Fruit fly (Drosophila melanogaster): ENCODE measurements around the gene Der-1.

Der-1 gene

DNA sequence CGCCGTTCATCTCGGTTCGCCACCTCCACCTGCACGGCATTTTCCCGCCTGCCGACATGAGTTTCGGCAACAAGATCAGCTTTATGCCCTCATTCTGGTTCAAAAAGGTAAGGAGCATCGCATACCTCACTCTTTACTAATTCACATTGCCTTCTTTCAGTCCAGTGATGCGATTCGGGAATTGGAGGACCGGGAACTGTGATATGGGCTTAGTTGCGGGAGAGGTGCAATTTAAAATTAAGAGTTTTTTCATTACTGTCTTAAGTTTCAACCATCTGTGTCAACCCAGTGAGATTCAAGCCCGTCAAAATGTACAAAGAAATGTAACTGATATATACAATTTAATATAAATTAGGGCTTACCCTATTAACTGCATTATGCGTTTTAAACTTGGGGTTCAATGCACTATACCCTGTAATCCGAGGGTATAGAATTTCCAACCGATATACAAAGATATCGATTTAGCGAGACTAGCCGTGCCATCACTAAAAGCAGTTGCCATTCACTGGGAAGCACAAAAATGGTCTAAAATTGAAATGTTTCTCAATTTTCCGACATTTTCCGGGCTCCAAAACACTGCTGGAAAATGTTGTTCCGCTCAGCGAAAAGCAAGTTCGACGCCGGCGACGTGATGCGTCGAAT is 8.1 kb downstream of the Der-1 start, which contains the start of gene CG7289 (continued):
- no peak for TF ChIP-seq Sox100B (GFP tag; optimal IDR thresholded peaks at IDR 0.05)
- TF ChIP-seq CG1233 (GFP tag; optimal IDR thresholded peaks at IDR 0.05) = no peak
- no peak for TF ChIP-seq CG14667 (GFP tag; IDR thresholded peaks at IDR 0.05)
- no peak for TF ChIP-seq CG1602 (GFP tag; optimal IDR thresholded peaks at IDR 0.05)
- no peak for TF ChIP-seq CG31441 (GFP tag; IDR thresholded peaks at IDR 0.05)
- no peak for TF ChIP-seq Ptx1 (GFP tag; IDR thresholded peaks at IDR 0.05)
- TF ChIP-seq CG13894 (tag; optimal IDR thresholded peaks at IDR 0.05) = no peak
- TF ChIP-seq CG4854 (GFP tag; optimal IDR thresholded peaks at IDR 0.05) = no peak
- TF ChIP-seq CTCF (GFP tag; optimal IDR thresholded peaks at IDR 0.05) = no peak
- TF ChIP-seq zen (tag; optimal IDR thresholded peaks at IDR 0.05) = no peak
- peak; percentile 85 for TF ChIP-seq Sry-δ (GFP tag; optimal IDR thresholded peaks at IDR 0.05)
- no peak for TF ChIP-seq CG17385 (GFP tag; optimal IDR thresholded peaks at IDR 0.05)
- TF ChIP-seq CG14014 (GFP tag; IDR thresholded peaks at IDR 0.05) = no peak
- no peak for TF ChIP-seq cwo (GFP tag; optimal IDR thresholded peaks at IDR 0.05)
- no peak for TF ChIP-seq fd102C (GFP tag; optimal IDR thresholded peaks at IDR 0.05)
- peak; percentile 13 for TF ChIP-seq B-H2 (GFP tag; optimal IDR thresholded peaks at IDR 0.05)
- TF ChIP-seq Hr39 (optimal IDR thresholded peaks at IDR 0.05) = no peak
- no peak for TF ChIP-seq croc (GFP tag; conservative IDR thresholded peaks at IDR 0.05)
- no peak for TF ChIP-seq grn (GFP tag; optimal IDR thresholded peaks at IDR 0.05)
- TF ChIP-seq kni (GFP tag; optimal IDR thresholded peaks at IDR 0.05) = no peak
- TF ChIP-seq lilli (GFP tag; optimal IDR thresholded peaks at IDR 0.05) = peak; percentile 38
- no peak for TF ChIP-seq Sry-β (GFP tag; optimal IDR thresholded peaks at IDR 0.05)
- no peak for TF ChIP-seq CG3838 (GFP tag; optimal IDR thresholded peaks at IDR 0.05)
- no peak for TF ChIP-seq CkIIα-i1 (GFP tag; IDR thresholded peaks at IDR 0.05)
- TF ChIP-seq bbx (GFP tag; IDR thresholded peaks at IDR 0.05; ENCODE audit: partially characterized antibody) = peak; percentile 49
- TF ChIP-seq cato (GFP tag; optimal IDR thresholded peaks at IDR 0.05; ENCODE audit: borderline replicate concordance) = no peak
- no peak for TF ChIP-seq Oaz (GFP tag; IDR thresholded peaks at IDR 0.05)
- TF ChIP-seq trh (GFP tag; optimal IDR thresholded peaks at IDR 0.05) = no peak
- TF ChIP-seq CG12769 (tag; optimal IDR thresholded peaks at IDR 0.05) = no peak
- no peak for TF ChIP-seq CG17361 (GFP tag; IDR thresholded peaks at IDR 0.05)
- TF ChIP-seq CG14050 (GFP tag; IDR thresholded peaks at IDR 0.05) = no peak
- TF ChIP-seq CG6765 (GFP tag; optimal IDR thresholded peaks at IDR 0.05) = no peak
- no peak for TF ChIP-seq Chrac-16 (GFP tag; optimal IDR thresholded peaks at IDR 0.05)
- no peak for TF ChIP-seq ase (GFP tag; IDR thresholded peaks at IDR 0.05)
- TF ChIP-seq Xbp1 (GFP tag; optimal IDR thresholded peaks at IDR 0.05) = peak; percentile 25
- TF ChIP-seq Fer1 (GFP tag; optimal IDR thresholded peaks at IDR 0.05) = no peak
- no peak for TF ChIP-seq ash1 (GFP tag; optimal IDR thresholded peaks at IDR 0.05)
- peak; percentile 6 for TF ChIP-seq CG12659 (GFP tag; optimal IDR thresholded peaks at IDR 0.05)
- TF ChIP-seq peb (GFP tag; IDR thresholded peaks at IDR 0.05) = no peak
- no peak for TF ChIP-seq nom (GFP tag; optimal IDR thresholded peaks at IDR 0.05)
- no peak for TF ChIP-seq ftz-f1 (GFP tag; optimal IDR thresholded peaks at IDR 0.05)
- TF ChIP-seq CG12104 (GFP tag; optimal IDR thresholded peaks at IDR 0.05) = no peak
- TF ChIP-seq corto (GFP tag; optimal IDR thresholded peaks at IDR 0.05) = no peak
- no peak for TF ChIP-seq CG4360 (GFP tag; IDR thresholded peaks at IDR 0.05)
- TF ChIP-seq MESR4 (GFP tag; optimal IDR thresholded peaks at IDR 0.05) = peak; percentile 53
- TF ChIP-seq Dfd (GFP tag; optimal IDR thresholded peaks at IDR 0.05) = no peak
- TF ChIP-seq MBD-R2 (GFP tag; IDR thresholded peaks at IDR 0.05) = peak; percentile 77
- TF ChIP-seq org-1 (GFP tag; optimal IDR thresholded peaks at IDR 0.05) = no peak
- no peak for TF ChIP-seq h (optimal IDR thresholded peaks at IDR 0.05)
- TF ChIP-seq Neu2 (GFP tag; optimal IDR thresholded peaks at IDR 0.05; ENCODE audit: borderline replicate concordance) = no peak
- 0 out of 3 replicates have a peak, but pooled peaks have one; percentile 38 for TF ChIP-seq mld (GFP tag; IDR thresholded peaks at IDR 0.05; ENCODE audit: partially characterized antibody)
- no peak for TF ChIP-seq MTF-1 (GFP tag; optimal IDR thresholded peaks at IDR 0.05; ENCODE audit: borderline replicate concordance)

Data from whole organism, embryonic.